Worm (Caenorhabditis elegans): ENCODE results near the gene mam-4.

DNA sequence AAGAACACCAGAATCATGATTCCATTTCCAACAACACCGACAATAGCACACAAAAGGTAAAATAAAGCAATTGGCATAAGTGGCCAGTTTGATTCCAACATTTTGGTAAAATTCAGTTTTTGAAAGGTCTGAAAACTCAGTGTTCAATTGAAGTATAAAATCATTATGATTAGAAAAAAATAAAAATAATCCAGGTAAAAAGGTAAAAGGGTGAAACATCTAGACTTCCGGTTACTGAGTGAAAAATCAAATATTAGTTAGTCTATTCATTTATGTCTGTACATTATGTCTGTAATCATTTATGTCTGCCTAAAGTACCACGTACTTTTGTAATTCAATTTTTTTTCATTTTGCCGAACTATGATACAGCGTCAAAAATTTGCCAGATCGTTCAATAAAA is 7.0 kb downstream of the mam-4 start, which contains the start of gene srsx-31:
- no peak for TF ChIP-seq T23F11.4 (GFP tag; optimal IDR thresholded peaks at IDR 0.05)
- no peak for TF ChIP-seq pat-9 (tag; optimal IDR thresholded peaks at IDR 0.05)
- no peak for TF ChIP-seq hlh-30 (tag; optimal IDR thresholded peaks at IDR 0.05; ENCODE audit: insufficient read depth)
- no peak for TF ChIP-seq ama-1 (optimal IDR thresholded peaks at IDR 0.05)
- TF ChIP-seq fkh-10 (GFP tag; optimal IDR thresholded peaks at IDR 0.05): no peak
- no peak for TF ChIP-seq unc-55 (GFP tag; optimal IDR thresholded peaks at IDR 0.05)
- TF ChIP-seq rnt-1 (tag; optimal IDR thresholded peaks at IDR 0.05): no peak
- TF ChIP-seq fkh-6 (tag; optimal IDR thresholded peaks at IDR 0.05): no peak
- TF ChIP-seq ceh-9 (tag; optimal IDR thresholded peaks at IDR 0.05): no peak
- no peak for TF ChIP-seq zip-5 (tag; optimal IDR thresholded peaks at IDR 0.05)
- no peak for TF ChIP-seq ceh-45 (GFP tag; IDR thresholded peaks at IDR 0.05)
- no peak for TF ChIP-seq pros-1 (tag; optimal IDR thresholded peaks at IDR 0.05)
- no peak for TF ChIP-seq tbx-2 (tag; optimal IDR thresholded peaks at IDR 0.05)
- TF ChIP-seq tbx-7 (tag; optimal IDR thresholded peaks at IDR 0.05): no peak

All from whole organism, late embryonic.